Worm (Caenorhabditis elegans) whole organism, L4/young adult: ENCODE measurements around the gene wee-1.1.

Source experiments
- W03F9.2 ChIP-seq: fragments of 150-350 bp; optimal IDR thresholded peaks from 2 replicates; lab custom pipeline; 2014; ENCODE audit warnings: missing biosample characterization, missing genetic modification characterization
- dao-5 ChIP-seq: sonication (generic microtip); optimal IDR thresholded peaks from 2 replicates; lab custom pipeline; 2016; ENCODE audit warnings: missing genotype, missing genetic modification characterization, moderate library complexity, missing compliant biosample characterization
- him-1 ChIP-seq: sonication (generic microtip); optimal IDR thresholded peaks from 2 replicates; lab custom pipeline; 2016; ENCODE audit warnings: missing genotype, missing genetic modification reagents, missing genetic modification characterization, missing compliant biosample characterization

The wee-1.1 gene

DNA sequence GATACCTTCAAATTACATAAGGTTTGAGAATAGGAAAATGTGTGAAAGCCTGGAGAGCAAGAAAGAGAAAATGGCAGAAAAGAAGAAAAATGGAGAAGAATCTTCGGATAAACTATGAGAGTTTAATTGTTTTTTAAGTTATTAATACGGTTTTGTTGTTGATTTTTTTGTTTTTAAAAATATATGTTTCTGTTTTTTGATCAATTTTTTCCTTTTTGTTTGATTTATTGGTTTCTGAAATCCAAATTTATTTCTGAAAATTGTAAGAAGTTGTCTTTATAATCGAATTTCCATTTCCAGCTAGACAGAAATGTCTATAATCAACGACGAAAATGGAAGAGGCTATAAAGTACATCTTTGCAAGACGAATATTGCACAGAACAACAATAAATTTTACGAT, 9.4 kb upstream of the wee-1.1 start, which contains the start of gene parp-2:
Gene parp-2, plus strand, starts transcription at position 301 of the 400 bp plus-strand sequence.
- TF ChIP-seq him-1 (tag; lab: Kevin White, UChicago) (no peak), W03F9.2 (tag; lab: Kevin White, UChicago) (no peak), dao-5 (tag; lab: Kevin White, UChicago) (no peak)

DNA sequence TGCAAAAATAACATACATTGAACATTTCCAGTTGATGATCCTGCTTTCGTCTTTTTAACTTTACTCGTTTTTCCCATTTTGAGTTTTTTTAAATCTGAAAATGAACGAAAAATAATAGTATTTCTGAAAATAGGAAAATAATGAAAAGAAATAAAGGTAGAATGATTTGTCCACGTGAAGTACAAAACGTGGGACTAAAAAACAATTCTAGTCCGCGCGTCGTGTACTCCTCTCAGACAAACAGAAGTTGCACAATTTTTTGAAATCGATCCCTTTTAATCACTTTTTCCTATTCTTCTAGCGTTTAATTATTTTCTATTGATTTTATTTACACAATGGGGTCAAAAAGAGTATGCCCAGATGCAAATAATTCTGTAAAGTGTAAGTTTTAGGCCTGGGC, 7.7 kb upstream of the wee-1.1 start, which contains the start of the genes E02H1.1 and tag-124:
Gene E02H1.1, minus strand, starts transcription at position 94 of the 400 bp plus-strand sequence.
Gene tag-124, plus strand, starts transcription at position 222 of the 400 bp plus-strand sequence.
- TF ChIP-seq W03F9.2 (tag; lab: Kevin White, UChicago) (peak; percentile 55), dao-5 (tag; lab: Kevin White, UChicago) (no peak)

DNA sequence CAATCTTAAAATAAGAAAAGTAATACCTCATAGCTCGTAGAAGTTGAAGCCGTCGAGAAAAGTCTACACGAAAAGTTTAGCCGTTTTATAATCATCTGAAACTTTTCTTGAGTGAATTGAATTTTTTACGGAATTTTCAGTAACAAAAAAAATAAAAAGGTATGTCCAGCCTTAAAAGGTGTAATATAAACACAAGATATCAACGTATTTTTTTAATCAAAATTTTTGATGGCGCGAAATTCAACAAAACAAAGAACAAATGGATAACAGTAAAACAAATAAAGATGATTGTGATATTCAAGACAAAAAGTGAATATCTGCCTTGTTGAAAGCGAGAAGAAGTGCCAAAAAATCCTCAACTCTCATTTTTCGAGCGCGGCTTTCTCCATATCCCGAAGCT, 6.3 kb upstream of the wee-1.1 start, which contains the start of gene eral-1:
Gene eral-1, minus strand, starts transcription at position 101 of the 400 bp plus-strand sequence.
- TF ChIP-seq dao-5 (tag; lab: Kevin White, UChicago) (no peak), him-1 (tag; lab: Kevin White, UChicago) (no peak), W03F9.2 (tag; lab: Kevin White, UChicago) (no peak)

DNA sequence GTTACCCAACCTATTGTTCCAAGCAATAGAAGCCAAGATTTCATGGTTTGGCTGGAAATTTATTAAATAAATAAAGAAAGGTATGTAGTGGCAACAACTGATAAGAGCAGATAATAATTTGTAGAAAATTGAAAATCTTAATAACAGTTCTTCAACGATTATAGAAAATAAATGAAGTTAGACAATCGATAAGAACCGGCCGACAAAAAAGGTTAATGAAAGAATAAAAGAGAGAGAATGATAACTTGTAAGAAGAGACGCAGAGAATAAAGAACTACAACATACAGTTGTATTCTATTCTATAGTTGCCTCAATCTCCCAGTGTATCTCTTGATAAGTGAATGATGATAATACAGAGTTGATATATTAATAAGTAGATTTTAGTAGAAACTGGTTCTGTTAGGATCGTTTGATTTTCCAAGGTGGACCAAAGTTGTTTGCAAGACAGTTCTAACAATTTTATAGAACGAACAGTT, 3.4 kb upstream of the wee-1.1 start, which contains the start of gene ugt-58:
Gene ugt-58, minus strand, starts transcription at position 51 of the 476 bp plus-strand sequence.
- TF ChIP-seq him-1 (tag; lab: Kevin White, UChicago), result no peak
- TF ChIP-seq dao-5 (tag; lab: Kevin White, UChicago), result no peak
- no peak for TF ChIP-seq W03F9.2 (tag; lab: Kevin White, UChicago)

DNA sequence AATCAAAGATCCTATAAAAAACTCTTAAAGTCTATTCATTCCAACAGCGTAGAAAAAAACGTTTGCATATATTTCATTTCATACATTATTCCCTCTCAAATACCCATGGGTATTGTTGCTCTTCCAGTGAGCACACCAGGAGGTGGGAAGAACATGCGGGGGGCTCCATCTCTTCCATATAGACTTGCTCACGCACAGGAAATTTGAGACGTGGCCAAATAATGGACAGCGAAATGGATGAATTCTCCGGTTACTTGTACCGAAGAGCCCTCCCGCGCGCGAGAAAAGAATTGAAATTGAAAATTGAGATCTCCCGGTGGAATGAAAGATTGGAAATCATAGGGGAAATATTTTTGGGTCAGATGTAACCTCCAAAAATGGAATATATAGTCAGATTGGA, 5.7 kb downstream of the wee-1.1 start:
- TF ChIP-seq W03F9.2 (tag; lab: Kevin White, UChicago), result no peak
- no peak for TF ChIP-seq dao-5 (tag; lab: Kevin White, UChicago)
- no peak for TF ChIP-seq him-1 (tag; lab: Kevin White, UChicago)

DNA sequence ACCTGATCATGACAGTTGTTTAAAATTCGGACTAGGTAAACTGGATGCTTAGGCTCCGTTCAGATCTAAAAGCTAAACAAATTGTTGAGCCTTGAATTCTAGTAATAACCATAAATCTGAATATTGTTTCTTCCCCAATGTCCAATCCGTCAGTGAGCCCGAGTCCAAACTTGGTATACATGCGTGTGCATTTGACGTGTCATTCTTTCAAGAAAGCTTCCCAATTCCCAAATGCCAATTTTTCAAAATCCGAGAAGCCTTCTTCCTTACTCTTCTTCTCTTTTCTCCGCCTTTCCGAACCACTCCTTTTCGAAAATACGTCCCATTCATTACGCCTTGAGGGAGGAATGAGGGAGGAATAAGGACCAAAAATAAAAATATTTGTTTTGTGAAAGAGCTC, 6.7 kb downstream of the wee-1.1 start:
- TF ChIP-seq W03F9.2 (tag; lab: Kevin White, UChicago), result no peak
- no peak for TF ChIP-seq him-1 (tag; lab: Kevin White, UChicago)
- no peak for TF ChIP-seq dao-5 (tag; lab: Kevin White, UChicago)

DNA sequence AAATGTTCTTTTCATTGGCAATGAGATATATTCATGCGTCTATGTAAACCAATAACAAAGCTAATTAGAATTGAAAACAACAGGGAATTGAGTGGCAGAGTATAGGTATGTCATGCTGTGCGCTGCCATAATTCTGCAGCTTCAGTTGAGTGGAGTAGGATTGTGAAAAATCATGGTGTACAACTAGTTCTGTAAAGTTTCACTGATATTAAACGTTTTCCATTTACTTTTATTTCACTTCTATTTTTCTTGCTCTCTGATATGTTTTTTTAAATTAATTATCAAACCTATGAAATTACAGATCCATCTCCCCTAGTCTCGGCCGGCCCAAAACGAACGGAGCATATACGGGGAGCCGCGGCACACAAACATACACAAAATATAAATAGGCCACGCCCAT, 7.7 kb downstream of the wee-1.1 start, which contains the start of gene exc-7:
Gene exc-7, plus strand, starts transcription at position 301 of the 400 bp plus-strand sequence.
- no peak for TF ChIP-seq him-1 (tag; lab: Kevin White, UChicago)
- no peak for TF ChIP-seq dao-5 (tag; lab: Kevin White, UChicago)
- TF ChIP-seq W03F9.2 (tag; lab: Kevin White, UChicago), result no peak

DNA sequence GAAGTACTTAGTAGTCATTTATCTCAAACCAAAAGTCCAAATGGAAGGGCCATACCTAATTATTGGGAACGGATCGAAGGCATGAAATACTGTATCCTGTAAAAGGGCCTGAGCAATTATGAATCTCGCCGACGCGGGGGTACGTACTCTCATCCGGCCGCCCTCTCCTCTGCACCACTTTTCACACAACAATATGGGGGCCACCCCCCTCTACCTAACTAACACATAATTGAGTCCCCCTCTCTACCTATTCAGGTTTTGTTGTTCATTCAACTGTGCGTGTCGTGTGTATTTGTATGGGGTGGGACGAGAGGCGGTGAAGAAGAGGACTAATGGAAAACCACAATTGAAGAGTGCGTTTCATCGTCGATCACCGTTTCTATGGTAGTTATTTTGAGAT, 9.0 kb downstream of the wee-1.1 start:
- TF ChIP-seq dao-5 (tag; lab: Kevin White, UChicago) (no peak), W03F9.2 (tag; lab: Kevin White, UChicago) (no peak), him-1 (tag; lab: Kevin White, UChicago) (no peak)

DNA sequence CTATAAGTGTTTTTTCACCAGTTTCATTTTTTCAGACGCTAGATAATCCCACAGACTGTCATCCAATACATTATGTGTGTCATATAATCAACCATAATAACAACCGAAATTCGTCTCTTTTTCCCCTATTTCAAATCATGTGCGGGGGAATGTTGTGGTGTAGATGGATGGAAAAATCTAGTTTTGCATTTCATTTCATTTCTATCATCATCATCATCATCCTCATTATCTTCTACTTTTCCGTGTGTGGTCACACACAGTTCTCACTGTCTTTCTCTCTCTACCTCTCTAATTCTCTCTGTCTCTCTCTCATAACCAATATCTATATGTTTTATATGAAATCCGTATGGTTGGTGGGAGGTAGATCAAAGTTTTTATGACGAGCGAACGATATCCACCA, 9.9 kb downstream of the wee-1.1 start:
- TF ChIP-seq W03F9.2 (tag; lab: Kevin White, UChicago) (no peak), dao-5 (tag; lab: Kevin White, UChicago) (no peak), him-1 (tag; lab: Kevin White, UChicago) (no peak)

DNA sequence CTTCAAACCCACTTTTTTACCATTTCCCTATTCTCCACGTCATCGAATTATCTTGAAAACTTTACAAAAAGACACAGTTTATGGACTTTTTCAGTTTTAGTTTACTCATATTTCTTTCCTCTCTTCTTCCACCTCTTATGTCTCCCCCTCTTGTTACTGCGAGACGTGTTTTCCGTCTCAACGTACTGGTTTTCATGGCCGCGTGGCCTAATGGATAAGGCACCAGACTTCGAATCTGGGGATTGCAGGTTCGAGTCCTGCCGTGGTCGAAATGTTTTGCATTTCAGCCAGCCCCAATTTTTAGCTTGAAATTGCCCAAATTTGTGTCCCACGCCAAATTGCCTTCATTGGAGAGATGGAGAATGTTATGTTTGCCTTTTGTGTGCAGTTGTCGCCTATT, 17.3 kb downstream of the wee-1.1 start:
- TF ChIP-seq him-1 (tag; lab: Kevin White, UChicago) (peak; percentile 49), dao-5 (tag; lab: Kevin White, UChicago) (peak; percentile 80), W03F9.2 (tag; lab: Kevin White, UChicago) (no peak)

DNA sequence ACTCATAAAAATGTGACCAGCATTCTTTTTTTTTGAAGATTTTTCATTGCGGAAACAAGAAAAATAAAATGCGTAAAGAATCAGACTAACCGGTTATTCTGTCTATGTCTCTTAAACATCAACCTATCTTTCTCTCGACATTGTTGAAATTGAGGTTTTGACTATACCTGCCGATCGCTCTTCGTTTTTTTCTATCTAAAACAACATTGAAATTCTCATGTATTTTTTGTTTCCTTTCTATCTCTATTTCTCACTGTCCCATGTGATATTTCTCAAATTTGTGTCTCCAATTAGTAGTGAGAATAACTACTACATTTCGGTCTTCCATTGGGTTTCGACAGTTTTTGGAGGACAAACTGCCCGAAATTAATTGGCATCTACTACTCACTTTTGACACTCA, 22.5 kb downstream of the wee-1.1 start:
- TF ChIP-seq him-1 (tag; lab: Kevin White, UChicago), result no peak
- TF ChIP-seq W03F9.2 (tag; lab: Kevin White, UChicago), result no peak
- TF ChIP-seq dao-5 (tag; lab: Kevin White, UChicago), result no peak

DNA sequence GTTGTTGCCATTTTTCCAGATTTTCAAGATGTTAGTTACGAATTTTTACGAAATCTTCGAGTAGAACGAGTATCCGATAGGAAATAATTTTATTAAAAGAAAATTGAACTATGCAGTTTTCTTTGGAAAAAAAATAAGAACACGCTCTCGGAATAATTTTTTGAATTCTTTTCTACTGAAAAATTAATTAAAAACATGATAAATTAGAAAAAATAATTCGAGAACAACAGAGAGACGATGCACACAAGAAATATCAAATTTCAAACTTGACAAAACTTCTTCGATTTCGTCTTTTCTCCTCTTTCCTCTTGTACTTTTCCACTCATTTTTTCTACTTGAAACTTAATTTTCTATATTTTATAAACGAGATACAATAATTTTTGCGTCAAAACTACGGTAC, 23.4 kb downstream of the wee-1.1 start, which contains the start of gene F35H8.4:
Gene F35H8.4, minus strand, starts transcription at position 101 of the 400 bp plus-strand sequence.
- TF ChIP-seq W03F9.2 (tag; lab: Kevin White, UChicago) (no peak), dao-5 (tag; lab: Kevin White, UChicago) (no peak), him-1 (tag; lab: Kevin White, UChicago) (no peak)

DNA sequence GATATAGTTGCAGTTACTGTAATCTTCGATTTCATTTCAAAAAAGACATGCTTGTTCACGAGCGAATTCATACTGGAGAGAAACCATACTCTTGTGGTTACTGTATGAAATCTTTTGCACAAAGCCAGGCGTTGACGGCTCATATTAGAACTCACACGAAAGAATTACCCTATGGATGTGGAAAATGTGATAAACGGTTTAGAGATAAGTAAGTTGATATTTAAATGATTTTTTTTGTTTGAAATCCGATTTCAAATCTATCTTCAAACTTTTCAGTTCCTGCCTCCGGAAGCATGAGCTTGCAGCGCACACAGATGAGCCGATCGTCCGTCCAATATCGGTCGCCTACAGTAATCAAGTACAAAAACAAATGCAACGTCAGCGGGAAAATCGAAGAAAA, 24.5 kb downstream of the wee-1.1 start:
- TF ChIP-seq W03F9.2 (tag; lab: Kevin White, UChicago) (no peak), him-1 (tag; lab: Kevin White, UChicago) (no peak), dao-5 (tag; lab: Kevin White, UChicago) (no peak)
